Worm (Caenorhabditis elegans): ENCODE results near the gene C23H5.11.

C23H5.11 gene

ce11 chrIV:2099771-2100170 lies at the start of gene C23H5.11:
Gene C23H5.11 (minus strand): TSS chrIV:2099871.
- TF ChIP-seq him-1 (tag; optimal IDR thresholded peaks at IDR 0.05), result no peak
- TF ChIP-seq dao-5 (tag; optimal IDR thresholded peaks at IDR 0.05), result no peak
- no peak for TF ChIP-seq W03F9.2 (tag; optimal IDR thresholded peaks at IDR 0.05)

ce11 chrIV:2149247-2149756 lies 49.6 kb upstream of the C23H5.11 start, which contains the start of gene C54E4.5:
Gene C54E4.5 (minus strand): TSS chrIV:2149297.
- no peak for TF ChIP-seq dao-5 (tag; optimal IDR thresholded peaks at IDR 0.05)
- TF ChIP-seq W03F9.2 (tag; optimal IDR thresholded peaks at IDR 0.05), result no peak
- no peak for TF ChIP-seq him-1 (tag; optimal IDR thresholded peaks at IDR 0.05)

- TF ChIP-seq dao-5 (tag; optimal IDR thresholded peaks at IDR 0.05) (no peak), W03F9.2 (tag; optimal IDR thresholded peaks at IDR 0.05) (no peak), him-1 (tag; optimal IDR thresholded peaks at IDR 0.05) (no peak)
These were observed 42.6 kb upstream of the C23H5.11 start for ce11 chrIV:2142320-2142719.

- TF ChIP-seq W03F9.2 (tag; optimal IDR thresholded peaks at IDR 0.05) (no peak), him-1 (tag; optimal IDR thresholded peaks at IDR 0.05) (no peak), dao-5 (tag; optimal IDR thresholded peaks at IDR 0.05) (no peak)
These were observed 40.9 kb upstream of the C23H5.11 start, which contains the start of gene C54E4.12 for ce11 chrIV:2140543-2140942. Gene C54E4.12 (minus strand): TSS chrIV:2140643.

- TF ChIP-seq W03F9.2 (tag; optimal IDR thresholded peaks at IDR 0.05) (no peak), dao-5 (tag; optimal IDR thresholded peaks at IDR 0.05) (no peak), him-1 (tag; optimal IDR thresholded peaks at IDR 0.05) (no peak)
These were observed 37.8 kb upstream of the C23H5.11 start for ce11 chrIV:2137478-2137877.

ce11 chrIV:2136607-2137006 lies 36.9 kb upstream of the C23H5.11 start, which contains the start of gene test-1:
Gene test-1 (plus strand): TSS chrIV:2136951.
- TF ChIP-seq W03F9.2 (tag; optimal IDR thresholded peaks at IDR 0.05) (no peak), dao-5 (tag; optimal IDR thresholded peaks at IDR 0.05) (no peak), him-1 (tag; optimal IDR thresholded peaks at IDR 0.05) (no peak)

ce11 chrIV:2133431-2133940 lies 33.8 kb upstream of the C23H5.11 start, which contains the start of gene C23H5.12:
Gene C23H5.12 (plus strand): TSS chrIV:2133481.
- TF ChIP-seq W03F9.2 (tag; optimal IDR thresholded peaks at IDR 0.05) (no peak), dao-5 (tag; optimal IDR thresholded peaks at IDR 0.05) (no peak), him-1 (tag; optimal IDR thresholded peaks at IDR 0.05) (no peak)

ce11 chrIV:2130714-2131113 lies 31.0 kb upstream of the C23H5.11 start, which contains the start of gene prmt-6:
Gene prmt-6 (plus strand): TSS chrIV:2130965.
- TF ChIP-seq dao-5 (tag; optimal IDR thresholded peaks at IDR 0.05) (no peak), W03F9.2 (tag; optimal IDR thresholded peaks at IDR 0.05) (no peak), him-1 (tag; optimal IDR thresholded peaks at IDR 0.05) (no peak)

- TF ChIP-seq him-1 (tag; optimal IDR thresholded peaks at IDR 0.05), result no peak
- no peak for TF ChIP-seq W03F9.2 (tag; optimal IDR thresholded peaks at IDR 0.05)
- no peak for TF ChIP-seq dao-5 (tag; optimal IDR thresholded peaks at IDR 0.05)
These were observed 29.1 kb upstream of the C23H5.11 start, which contains the start of gene grl-20 for ce11 chrIV:2128761-2129160. Gene grl-20 (minus strand): TSS chrIV:2128861.

- TF ChIP-seq dao-5 (tag; optimal IDR thresholded peaks at IDR 0.05), result no peak
- no peak for TF ChIP-seq him-1 (tag; optimal IDR thresholded peaks at IDR 0.05)
- no peak for TF ChIP-seq W03F9.2 (tag; optimal IDR thresholded peaks at IDR 0.05)
These were observed 27.7 kb upstream of the C23H5.11 start for ce11 chrIV:2127375-2127774.

ce11 chrIV:2122488-2122887 lies 22.8 kb upstream of the C23H5.11 start, which contains the start of gene glb-7:
Gene glb-7 (plus strand): TSS chrIV:2122788.
- TF ChIP-seq W03F9.2 (tag; optimal IDR thresholded peaks at IDR 0.05) (no peak), dao-5 (tag; optimal IDR thresholded peaks at IDR 0.05) (no peak), him-1 (tag; optimal IDR thresholded peaks at IDR 0.05) (no peak)

- no peak for TF ChIP-seq dao-5 (tag; optimal IDR thresholded peaks at IDR 0.05)
- TF ChIP-seq W03F9.2 (tag; optimal IDR thresholded peaks at IDR 0.05), result no peak
These were observed 17.6 kb upstream of the C23H5.11 start for ce11 chrIV:2117268-2117667.

ce11 chrIV:2114337-2114736 lies 14.7 kb upstream of the C23H5.11 start, which contains the start of gene xbx-4:
Gene xbx-4 (plus strand): TSS chrIV:2114637.
- TF ChIP-seq W03F9.2 (tag; optimal IDR thresholded peaks at IDR 0.05) (no peak), dao-5 (tag; optimal IDR thresholded peaks at IDR 0.05) (no peak), him-1 (tag; optimal IDR thresholded peaks at IDR 0.05) (no peak)

ce11 chrIV:2113362-2114056 lies 13.8 kb upstream of the C23H5.11 start, which contains the start of gene C23H5.8:
Gene C23H5.8 (minus strand): TSS chrIV:2113412.
- no peak for TF ChIP-seq dao-5 (tag; optimal IDR thresholded peaks at IDR 0.05)
- no peak for TF ChIP-seq W03F9.2 (tag; optimal IDR thresholded peaks at IDR 0.05)
- TF ChIP-seq him-1 (tag; optimal IDR thresholded peaks at IDR 0.05), result no peak
